Fruit fly (Drosophila melanogaster) whole organism, pupa: ENCODE data around the gene tHMG1.

ENCODE experiments used
- CG10348 ChIP-seq: fragments of 200-800 bp; sonication (Bioruptor generic); IDR thresholded peaks from 2 replicates; pipeline ENCODE4 v1.3.6; 2022; ENCODE audit warnings: missing biosample characterization, missing genetic modification characterization
- CG14655 ChIP-seq: fragments of 200-800 bp; sonication (Bioruptor generic); optimal IDR thresholded peaks from 3 replicates; lab custom pipeline; 2017; ENCODE audit warnings: mild to moderate bottlenecking, missing biosample characterization, missing genetic modification reagents, missing genetic modification characterization
- CG32121 ChIP-seq: fragments of 200-800 bp; sonication (Bioruptor generic); IDR thresholded peaks from 2 replicates; pipeline ENCODE4 v1.3.6; 2022; ENCODE audit warnings: missing biosample characterization, missing genetic modification characterization
- CG8159 ChIP-seq: fragments of 200-800 bp; sonication (Bioruptor generic); optimal IDR thresholded peaks from 3 replicates; lab custom pipeline; 2018; ENCODE audit warnings: missing biosample characterization, mild to moderate bottlenecking, missing genetic modification characterization, moderate library complexity
- CG8301 ChIP-seq: fragments of 200-800 bp; sonication (Bioruptor generic); optimal IDR thresholded peaks from 2 replicates; lab custom pipeline; 2018; ENCODE audit warnings: missing biosample characterization, mild to moderate bottlenecking, missing genetic modification characterization
- CG9948 ChIP-seq: fragments of 200-800 bp; sonication (Bioruptor generic); optimal IDR thresholded peaks from 2 replicates; lab custom pipeline; 2018; ENCODE audit warnings: missing biosample characterization, mild to moderate bottlenecking, missing genetic modification characterization, moderate library complexity
- D1 ChIP-seq: fragments of 200-800 bp; sonication (Bioruptor generic); optimal IDR thresholded peaks from 2 replicates; lab custom pipeline; 2018; ENCODE audit warnings: missing biosample characterization, mild to moderate bottlenecking, missing genetic modification characterization, moderate library complexity
- Ets98B ChIP-seq: fragments of 200-800 bp; sonication (Bioruptor generic); IDR thresholded peaks from 2 replicates; pipeline ENCODE4 v1.3.6; 2022; ENCODE audit warnings: missing biosample characterization, missing genetic modification characterization
- fd96Ca ChIP-seq: fragments of 200-800 bp; sonication (Bioruptor generic); IDR thresholded peaks from 3 replicates; pipeline ENCODE4 v1.3.6; 2022; ENCODE audit warnings: missing biosample characterization, missing genetic modification characterization
- gl ChIP-seq: fragments of 200-800 bp; sonication (Bioruptor generic); optimal IDR thresholded peaks from 2 replicates; lab custom pipeline; 2018; ENCODE audit warnings: missing biosample characterization, mild to moderate bottlenecking, missing genetic modification characterization

dm6 chr3R:22524344-22525072, 32.9 kb downstream of the tHMG1 start:
- no peak for TF ChIP-seq Ets98B (GFP tag; lab: Robert Waterston, UW)
- no peak for TF ChIP-seq CG9948 (tag; lab: Kevin White, UChicago)
- TF ChIP-seq CG14655 (GFP tag; lab: Kevin White, UChicago) = no peak
- no peak for TF ChIP-seq CG8301
- no peak for TF ChIP-seq fd96Ca (GFP tag; lab: Robert Waterston, UW)
- TF ChIP-seq CG32121 (GFP tag; lab: Robert Waterston, UW) = no peak
- TF ChIP-seq CG8159 (tag; lab: Kevin White, UChicago) = no peak
- no peak for TF ChIP-seq CG10348 (GFP tag; lab: Robert Waterston, UW)
- TF ChIP-seq D1 (tag; lab: Kevin White, UChicago) = no peak
- TF ChIP-seq gl (tag; lab: Kevin White, UChicago) = no peak
